Fruit fly (Drosophila melanogaster) whole organism, embryonic: Measurements from ENCODE around the gene CG13603.

ENCODE experiments used
- B-H2 ChIP-seq: fragments of 200-800 bp; sonication (Bioruptor generic); optimal IDR thresholded peaks from 2 replicates; lab custom pipeline; 2018; ENCODE audit warnings: missing biosample characterization, mild to moderate bottlenecking, missing genetic modification characterization
- CG11398 ChIP-seq: fragments of 200-800 bp; sonication (Bioruptor generic); optimal IDR thresholded peaks from 2 replicates; lab custom pipeline; 2016; ENCODE audit warnings: missing biosample characterization, missing genetic modification characterization
- CG11695 ChIP-seq: fragments of 200-800 bp; sonication (Bioruptor generic); IDR thresholded peaks from 3 replicates; pipeline ENCODE4 v1.3.6; 2022; ENCODE audit warnings: missing biosample characterization, missing genetic modification characterization
- CG12299 ChIP-seq: fragments of 200-800 bp; sonication (Bioruptor generic); optimal IDR thresholded peaks from 2 replicates; lab custom pipeline; 2018; ENCODE audit warnings: missing biosample characterization, mild to moderate bottlenecking, missing genetic modification characterization
- CG13775 ChIP-seq: fragments of 200-800 bp; sonication (Bioruptor generic); optimal IDR thresholded peaks from 3 replicates; lab custom pipeline; 2017; ENCODE audit warnings: missing biosample characterization, mild to moderate bottlenecking, missing genetic modification characterization
- CG1529 ChIP-seq: fragments of 200-800 bp; sonication (Bioruptor generic); optimal IDR thresholded peaks from 3 replicates; lab custom pipeline; 2018; ENCODE audit warnings: missing biosample characterization, missing genetic modification characterization
- CG15514 ChIP-seq: fragments of 200-800 bp; sonication (Bioruptor generic); optimal IDR thresholded peaks from 3 replicates; lab custom pipeline; 2017; ENCODE audit warnings: missing biosample characterization, missing genetic modification characterization, mild to moderate bottlenecking, moderate library complexity, missing genetic modification reagents
- CG15601 ChIP-seq: fragments of 200-800 bp; sonication (Bioruptor generic); optimal IDR thresholded peaks from 3 replicates; lab custom pipeline; 2019; ENCODE audit warnings: missing biosample characterization, mild to moderate bottlenecking, missing genetic modification characterization, moderate library complexity
- CG17328 ChIP-seq: fragments of 200-800 bp; sonication (Bioruptor generic); IDR thresholded peaks from 2 replicates; pipeline ENCODE4 v1.3.6; 2022; ENCODE audit warnings: missing biosample characterization, missing genetic modification characterization
- CG17385 ChIP-seq: fragments of 200-800 bp; sonication (Bioruptor generic); optimal IDR thresholded peaks from 3 replicates; lab custom pipeline; 2018; ENCODE audit warnings: missing biosample characterization, mild to moderate bottlenecking, missing genetic modification characterization
- CG18262 ChIP-seq: fragments of 200-800 bp; optimal IDR thresholded peaks from 3 replicates; lab custom pipeline; 2019; ENCODE audit warnings: missing biosample characterization, mild to moderate bottlenecking, missing genetic modification characterization, moderate library complexity
- CG2202 ChIP-seq: fragments of 200-800 bp; sonication (Bioruptor generic); optimal IDR thresholded peaks from 2 replicates; lab custom pipeline; 2018; ENCODE audit warnings: missing biosample characterization, mild to moderate bottlenecking, missing genetic modification characterization
- CG3065 ChIP-seq: fragments of 200-800 bp; sonication (Bioruptor generic); optimal IDR thresholded peaks from 2 replicates; lab custom pipeline; 2016; ENCODE audit warnings: missing biosample characterization, missing genetic modification characterization
- CG32532 ChIP-seq: fragments of 200-800 bp; sonication (Bioruptor generic); IDR thresholded peaks from 2 replicates; pipeline ENCODE4 v1.3.6; 2022; ENCODE audit warnings: missing biosample characterization, missing genetic modification characterization
- CG32772 ChIP-seq: fragments of 200-800 bp; sonication (Bioruptor generic); IDR thresholded peaks from 2 replicates; pipeline ENCODE4 v1.3.6; 2022; ENCODE audit warnings: missing biosample characterization, missing genetic modification characterization
- CG34376 ChIP-seq: fragments of 200-800 bp; sonication (Bioruptor generic); optimal IDR thresholded peaks from 2 replicates; lab custom pipeline; 2018; ENCODE audit warnings: missing biosample characterization, mild to moderate bottlenecking, missing genetic modification characterization
- CG3995 ChIP-seq: fragments of 200-800 bp; sonication (Bioruptor generic); optimal IDR thresholded peaks from 3 replicates; lab custom pipeline; 2016; ENCODE audit warnings: missing biosample characterization, missing genetic modification characterization
- CG4707 ChIP-seq: fragments of 200-800 bp; sonication (Bioruptor generic); optimal IDR thresholded peaks from 2 replicates; lab custom pipeline; 2018; ENCODE audit warnings: missing biosample characterization, mild to moderate bottlenecking, missing genetic modification characterization, moderate library complexity
- CG8765 ChIP-seq: fragments of 200-800 bp; sonication (Bioruptor generic); IDR thresholded peaks from 2 replicates; pipeline ENCODE4 v1.3.6; 2022; ENCODE audit warnings: missing biosample characterization, missing genetic modification characterization
- CG8924 ChIP-seq: fragments of 200-800 bp; optimal IDR thresholded peaks from 3 replicates; lab custom pipeline; 2019; ENCODE audit warnings: missing biosample characterization, mild to moderate bottlenecking, missing genetic modification characterization, moderate library complexity
- CG9215 ChIP-seq: fragments of 200-800 bp; sonication (Bioruptor generic); IDR thresholded peaks from 2 replicates; pipeline ENCODE4 v1.3.6; 2022; ENCODE audit warnings: missing biosample characterization, missing genetic modification characterization
- CG9727 ChIP-seq: fragments of 200-800 bp; sonication (Bioruptor generic); optimal IDR thresholded peaks from 3 replicates; lab custom pipeline; 2017; ENCODE audit warnings: missing biosample characterization, mild to moderate bottlenecking, missing genetic modification characterization
- CG9817 ChIP-seq: fragments of 200-800 bp; sonication (Bioruptor generic); optimal IDR thresholded peaks from 2 replicates; lab custom pipeline; 2018; ENCODE audit warnings: missing biosample characterization, mild to moderate bottlenecking, missing genetic modification characterization, moderate library complexity
- Chrac-16 ChIP-seq: fragments of 200-800 bp; sonication (Bioruptor generic); optimal IDR thresholded peaks from 3 replicates; lab custom pipeline; 2016; ENCODE audit warnings: missing biosample characterization, missing genetic modification characterization
- CkIIα-i1 ChIP-seq: fragments of 200-800 bp; sonication (Bioruptor generic); IDR thresholded peaks from 2 replicates; pipeline ENCODE4 v1.3.6; 2022; ENCODE audit warnings: missing biosample characterization, missing genetic modification characterization
- Dfd ChIP-seq, 2 experiments: fragments of >200 bp; optimal IDR thresholded peaks; 2 replicates each; lab custom pipeline; 2017; ENCODE audit warnings: missing biosample characterization in 2 of 2, missing genetic modification characterization in 2 of 2
- Hand ChIP-seq: fragments of 200-800 bp; sonication (Bioruptor generic); optimal IDR thresholded peaks from 2 replicates; lab custom pipeline; 2017; ENCODE audit warnings: mild to moderate bottlenecking, missing biosample characterization, missing genetic modification reagents, missing genetic modification characterization
- Hmr ChIP-seq: fragments of 200-800 bp; sonication (Bioruptor generic); optimal IDR thresholded peaks from 3 replicates; lab custom pipeline; 2017; ENCODE audit warnings: mild to moderate bottlenecking, missing biosample characterization, missing genetic modification reagents, missing genetic modification characterization
- MESR4 ChIP-seq: fragments of 200-800 bp; sonication (Bioruptor generic); optimal IDR thresholded peaks from 2 replicates; lab custom pipeline; 2018; ENCODE audit warnings: missing biosample characterization, mild to moderate bottlenecking, missing genetic modification characterization, moderate library complexity
- Meics ChIP-seq: fragments of 200-800 bp; sonication (Bioruptor generic); optimal IDR thresholded peaks from 2 replicates; lab custom pipeline; 2017; ENCODE audit warnings: missing biosample characterization, mild to moderate bottlenecking, missing genetic modification characterization
- Poxn ChIP-seq: fragments of 200-800 bp; sonication (Bioruptor generic); IDR thresholded peaks from 2 replicates; pipeline ENCODE4 v1.3.6; 2022; ENCODE audit warnings: missing biosample characterization, missing genetic modification characterization
- Rx ChIP-seq: fragments of 200-800 bp; sonication (Bioruptor generic); IDR thresholded peaks from 2 replicates; pipeline ENCODE4 v1.3.6; 2022; ENCODE audit warnings: missing biosample characterization, missing genetic modification characterization
- Xbp1 ChIP-seq: fragments of 200-800 bp; sonication (Bioruptor generic); optimal IDR thresholded peaks from 3 replicates; lab custom pipeline; 2016; ENCODE audit warnings: missing biosample characterization, mild to moderate bottlenecking, missing genetic modification characterization
- YL-1 ChIP-seq: fragments of 200-800 bp; sonication (Bioruptor generic); optimal IDR thresholded peaks from 3 replicates; lab custom pipeline; 2017; ENCODE audit warnings: missing biosample characterization, mild to moderate bottlenecking, missing genetic modification characterization
- bab2 ChIP-seq: fragments of 200-800 bp; sonication (Bioruptor generic); optimal IDR thresholded peaks from 2 replicates; lab custom pipeline; 2016; ENCODE audit warnings: missing biosample characterization, missing genetic modification characterization
- br ChIP-seq: fragments of >200 bp; optimal IDR thresholded peaks from 2 replicates; lab custom pipeline; 2017
- crc ChIP-seq: fragments of 200-800 bp; sonication (Bioruptor generic); optimal IDR thresholded peaks from 2 replicates; lab custom pipeline; 2016; ENCODE audit warnings: missing biosample characterization, missing genetic modification characterization
- disco-r ChIP-seq: fragments of 200-800 bp; sonication (Bioruptor generic); optimal IDR thresholded peaks from 2 replicates; lab custom pipeline; 2016; ENCODE audit warnings: missing biosample characterization, missing genetic modification characterization
- dysf ChIP-seq: fragments of 200-800 bp; sonication (Bioruptor generic); IDR thresholded peaks from 3 replicates; pipeline ENCODE4 v1.3.6; 2022; ENCODE audit warnings: missing biosample characterization, missing genetic modification characterization
- eyg ChIP-seq: fragments of 200-800 bp; sonication (Bioruptor generic); optimal IDR thresholded peaks from 3 replicates; lab custom pipeline; 2016; ENCODE audit warnings: missing biosample characterization, missing genetic modification characterization
- jing ChIP-seq: fragments of 200-800 bp; sonication (Bioruptor generic); optimal IDR thresholded peaks from 2 replicates; lab custom pipeline; 2018; ENCODE audit warnings: missing biosample characterization, mild to moderate bottlenecking, missing genetic modification characterization
- lola ChIP-seq, 3 experiments: fragments of >200 bp in 2 of 3; fragments of 200-800 bp in 1 of 3; sonication (Bioruptor generic) in 1 of 3; optimal IDR thresholded peaks; 2 replicates each; lab custom pipeline; 2017 to 2019; ENCODE audit warnings: missing biosample characterization in 3 of 3, missing genetic modification characterization in 3 of 3, mild to moderate bottlenecking in 1 of 3, moderate library complexity in 1 of 3
- lov ChIP-seq, 2 experiments: fragments of 200-800 bp in 1 of 2; fragments of >200 bp in 1 of 2; sonication (Bioruptor generic) in 1 of 2; IDR thresholded peaks in 1 of 2; optimal IDR thresholded peaks in 1 of 2; 2 replicates in 1 of 2; 3 replicates in 1 of 2; pipeline versions ENCODE4 v1.3.6 to Lab custom; 2017 to 2022; ENCODE audit warnings: missing biosample characterization in 1 of 2, missing genetic modification characterization in 1 of 2
- onecut ChIP-seq: fragments of 200-800 bp; sonication (Bioruptor generic); IDR thresholded peaks from 2 replicates; pipeline ENCODE4 v1.3.6; 2022; ENCODE audit warnings: missing biosample characterization, missing genetic modification characterization
- pfk ChIP-seq: fragments of 200-800 bp; sonication (Bioruptor generic); optimal IDR thresholded peaks from 2 replicates; lab custom pipeline; 2018; ENCODE audit warnings: missing biosample characterization, mild to moderate bottlenecking, missing genetic modification characterization, moderate library complexity
- sd ChIP-seq: fragments of 200-800 bp; sonication (Bioruptor generic); optimal IDR thresholded peaks from 3 replicates; lab custom pipeline; 2018; ENCODE audit warnings: missing biosample characterization, mild to moderate bottlenecking, missing genetic modification characterization, moderate library complexity
- seq ChIP-seq: fragments of 200-800 bp; sonication (Bioruptor generic); IDR thresholded peaks from 2 replicates; pipeline ENCODE4 v1.3.6; 2022; ENCODE audit warnings: missing biosample characterization, missing genetic modification characterization
- sqz ChIP-seq: fragments of 200-800 bp; sonication (Bioruptor generic); optimal IDR thresholded peaks from 3 replicates; lab custom pipeline; 2018; ENCODE audit warnings: missing biosample characterization, mild to moderate bottlenecking, missing genetic modification characterization
- twi ChIP-seq: fragments of 200-800 bp; optimal IDR thresholded peaks from 2 replicates; lab custom pipeline; 2019; ENCODE audit warnings: missing biosample characterization, mild to moderate bottlenecking, missing genetic modification characterization, moderate library complexity
- vfl ChIP-seq: fragments of 200-800 bp; sonication (Bioruptor generic); optimal IDR thresholded peaks from 2 replicates; lab custom pipeline; 2016; ENCODE audit warnings: missing biosample characterization, missing genetic modification characterization
- zen2 ChIP-seq: fragments of 200-800 bp; sonication (Bioruptor generic); IDR thresholded peaks from 3 replicates; pipeline ENCODE4 v1.3.6; 2022; ENCODE audit warnings: missing biosample characterization, missing genetic modification characterization; ENCODE audit not compliant: partially characterized antibody

The CG13603 gene

DNA sequence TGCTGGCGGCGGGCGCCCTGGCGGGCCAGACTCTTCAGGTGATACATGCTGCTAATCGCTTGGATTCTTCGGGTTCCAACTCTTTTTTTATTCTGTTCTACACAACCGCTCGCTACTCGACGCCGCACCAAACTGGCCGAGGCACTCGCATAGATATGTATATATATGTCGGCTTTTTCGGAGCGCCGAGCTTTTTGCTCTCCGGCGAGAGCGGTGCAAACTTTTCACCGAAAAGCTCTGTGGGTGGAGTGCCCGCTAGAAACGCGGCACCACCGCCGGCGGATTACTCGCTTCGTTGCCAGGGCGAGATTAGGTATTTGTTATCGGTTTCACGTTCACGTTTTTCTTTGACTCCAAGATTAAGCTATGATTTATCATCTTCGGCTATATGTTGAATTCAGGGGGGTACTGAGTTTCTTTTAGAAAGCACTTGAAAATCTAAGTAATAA, 43.4 kb downstream of the CG13603 start, which contains the start of gene Gdh (continued):
- TF ChIP-seq crc (GFP tag; lab: Kevin White, UChicago) (no peak), jing (GFP tag; lab: Kevin White, UChicago) (no peak), seq (GFP tag; lab: Robert Waterston, UW) (peak; percentile 38; the same call in 1 of the 2 replicates), eyg (GFP tag; lab: Kevin White, UChicago) (no peak), br (lab: Kevin White, UChicago) (no peak), CG9817 (tag; lab: Kevin White, UChicago) (no peak), MESR4 (GFP tag; lab: Kevin White, UChicago) (peak; percentile 18), sqz (peak; percentile 36), lola (GFP tag; optimal IDR thresholded peaks at IDR 0.05; lab: Kevin White, UChicago) (no peak), Poxn (GFP tag; lab: Robert Waterston, UW) (no peak), CG3995 (GFP tag; lab: Kevin White, UChicago) (peak; percentile 95), Xbp1 (GFP tag; lab: Kevin White, UChicago) (no peak), twi (tag; lab: Kevin White, UChicago) (no peak), bab2 (no peak), CG34376 (GFP tag; lab: Kevin White, UChicago) (peak; percentile 89), CG8765 (GFP tag; lab: Robert Waterston, UW) (no peak), CG4707 (no peak), sd (tag; lab: Kevin White, UChicago) (peak; percentile 40), CG11398 (GFP tag; lab: Kevin White, UChicago) (no peak), Dfd (GFP tag; optimal IDR thresholded peaks at IDR 0.05; lab: Kevin White, UChicago) (no peak), dysf (GFP tag; lab: Robert Waterston, UW) (0 out of 3 replicates have a peak, but pooled peaks have one; percentile 18), CG32532 (GFP tag; lab: Robert Waterston, UW) (peak; percentile 55), CG9727 (GFP tag; lab: Kevin White, UChicago) (peak; percentile 23), lov (optimal IDR thresholded peaks at IDR 0.05; lab: Kevin White, UChicago) (no peak), lov (GFP tag; IDR thresholded peaks at IDR 0.05; lab: Robert Waterston, UW) (no peak), CG15514 (peak; percentile 49), pfk (GFP tag; lab: Kevin White, UChicago) (peak; percentile 38), onecut (GFP tag; lab: Robert Waterston, UW) (peak; percentile 43), CG2202 (tag; lab: Kevin White, UChicago) (no peak), CG13775 (GFP tag; lab: Kevin White, UChicago) (no peak), CG15601 (no peak), CG17328 (GFP tag; lab: Robert Waterston, UW) (peak; percentile 32; the same call in 1 of the 2 replicates), CG3065 (GFP tag; lab: Kevin White, UChicago) (no peak), Chrac-16 (GFP tag; lab: Kevin White, UChicago) (no peak), Meics (GFP tag; lab: Kevin White, UChicago) (peak; percentile 18), CG17385 (GFP tag; lab: Kevin White, UChicago) (peak; percentile 52), disco-r (GFP tag; lab: Kevin White, UChicago) (no peak), Hand (GFP tag; lab: Kevin White, UChicago) (peak; percentile 65), CG11695 (GFP tag; lab: Robert Waterston, UW) (no peak; the same call in 2 of the 3 replicates), Hmr (peak; percentile 9), CG1529 (GFP tag; lab: Kevin White, UChicago) (no peak), CkIIα-i1 (GFP tag; lab: Robert Waterston, UW) (no peak), vfl (GFP tag; lab: Kevin White, UChicago) (no peak), CG8924 (no peak), YL-1 (GFP tag; lab: Kevin White, UChicago) (peak; percentile 30), CG12299 (no peak), B-H2 (GFP tag; lab: Kevin White, UChicago) (peak; percentile 59), CG32772 (no peak), Rx (GFP tag; lab: Robert Waterston, UW) (no peak), zen2 (GFP tag; lab: Robert Waterston, UW) (peak; percentile 76; the same call in 2 of the 3 replicates), CG18262 (tag; lab: Kevin White, UChicago) (peak; percentile 96), CG9215 (no peak)
